Worm (Caenorhabditis elegans) whole organism, L2 larva: ENCODE results near the gene F59C12.4.
A peak's percentile ranks its signal among the peaks of the same experiment; 100 is the strongest.

Experiments
- C34F6.9 ChIP-seq: fragments of 150-350 bp; optimal IDR thresholded peaks from 2 replicates; lab custom pipeline; 2014; ENCODE audit warnings: missing biosample characterization, missing genetic modification characterization
- F13H6.1 ChIP-seq: sonication (generic microtip); optimal IDR thresholded peaks from 2 replicates; lab custom pipeline; 2016; ENCODE audit warnings: missing genetic modification characterization, missing compliant biosample characterization
- R02D3.7 ChIP-seq: fragments of 150-350 bp; optimal IDR thresholded peaks from 2 replicates; lab custom pipeline; 2014; ENCODE audit warnings: missing biosample characterization, missing genetic modification characterization
- Y55F3AM.14 ChIP-seq: fragments of 200-800 bp; sonication (Bioruptor generic); optimal IDR thresholded peaks from 2 replicates; lab custom pipeline; 2018; ENCODE audit warnings: mild to moderate bottlenecking, missing genetic modification characterization, missing compliant biosample characterization
- alr-1 ChIP-seq: fragments of 150-350 bp; optimal IDR thresholded peaks from 2 replicates; lab custom pipeline; 2014; ENCODE audit warnings: missing biosample characterization, missing genetic modification characterization
- ama-1 ChIP-seq: fragments of 150-350 bp; optimal IDR thresholded peaks from 2 replicates; lab custom pipeline; 2018; ENCODE audit warnings: inconsistent platforms
- blmp-1 ChIP-seq: sonication (generic microtip); optimal IDR thresholded peaks from 2 replicates; lab custom pipeline; 2017; ENCODE audit warnings: missing genetic modification characterization, mild to moderate bottlenecking, missing compliant biosample characterization, antibody characterized with exemption, moderate library complexity; ENCODE audit not compliant: insufficient read depth
- ceh-16 ChIP-seq: fragments of 150-350 bp; optimal IDR thresholded peaks from 2 replicates; lab custom pipeline; 2014; ENCODE audit warnings: missing biosample characterization, missing genetic modification characterization
- crh-2 ChIP-seq: sonication (generic microtip); optimal IDR thresholded peaks from 2 replicates; lab custom pipeline; 2017; ENCODE audit warnings: missing biosample characterization, missing genetic modification characterization
- dmd-4 ChIP-seq: sonication (generic microtip); optimal IDR thresholded peaks from 2 replicates; lab custom pipeline; 2017; ENCODE audit warnings: missing biosample characterization, missing genetic modification characterization
- egl-27 ChIP-seq: sonication (generic microtip); optimal IDR thresholded peaks from 3 replicates; lab custom pipeline; 2017; ENCODE audit warnings: missing biosample characterization, missing genetic modification reagents, missing genetic modification characterization
- fos-1 ChIP-seq: fragments of 150-350 bp; optimal IDR thresholded peaks from 2 replicates; lab custom pipeline; 2014; ENCODE audit warnings: missing biosample characterization, missing genetic modification characterization
- gmeb-1 ChIP-seq: fragments of 150-350 bp; optimal IDR thresholded peaks from 2 replicates; lab custom pipeline; 2014; ENCODE audit warnings: missing biosample characterization, missing genetic modification characterization
- lin-11 ChIP-seq: fragments of 150-350 bp; sonication (generic microtip); optimal IDR thresholded peaks from 2 replicates; lab custom pipeline; 2014; ENCODE audit warnings: missing biosample characterization, missing genetic modification characterization, inconsistent platforms, mixed read lengths
- lin-13 ChIP-seq: fragments of 150-350 bp; optimal IDR thresholded peaks from 2 replicates; lab custom pipeline; 2014; ENCODE audit warnings: missing biosample characterization, missing genetic modification reagents, missing genetic modification characterization
- lin-39 ChIP-seq: fragments of 150-350 bp; optimal IDR thresholded peaks from 2 replicates; lab custom pipeline; 2014; ENCODE audit warnings: missing biosample characterization, missing genetic modification reagents, missing genetic modification characterization
- lsy-2 ChIP-seq, 2 experiments: fragments of 150-350 bp in 1 of 2; sonication (generic microtip) in 1 of 2; optimal IDR thresholded peaks; 2 replicates each; lab custom pipeline; 2014 to 2017; ENCODE audit warnings: missing biosample characterization in 2 of 2, missing genetic modification characterization in 2 of 2
- mab-5 ChIP-seq: fragments of 150-350 bp; optimal IDR thresholded peaks from 2 replicates; lab custom pipeline; 2014; ENCODE audit warnings: missing biosample characterization, missing genetic modification characterization
- mdl-1 ChIP-seq, 2 experiments: fragments of 150-350 bp in 1 of 2; sonication (generic microtip) in 1 of 2; optimal IDR thresholded peaks; 2 replicates each; lab custom pipeline; 2017; ENCODE audit warnings: missing biosample characterization in 2 of 2, missing genetic modification characterization in 2 of 2
- nhr-10 ChIP-seq: sonication (generic microtip); optimal IDR thresholded peaks from 2 replicates; lab custom pipeline; 2017; ENCODE audit warnings: missing biosample characterization, missing genetic modification characterization
- nhr-11 ChIP-seq: fragments of 150-350 bp; optimal IDR thresholded peaks from 2 replicates; lab custom pipeline; 2014; ENCODE audit warnings: missing biosample characterization, missing genetic modification characterization
- nhr-12 ChIP-seq: fragments of 150-350 bp; optimal IDR thresholded peaks from 2 replicates; lab custom pipeline; 2014; ENCODE audit warnings: missing biosample characterization, missing genetic modification characterization
- nhr-129 ChIP-seq: fragments of 150-350 bp; optimal IDR thresholded peaks from 2 replicates; lab custom pipeline; 2014; ENCODE audit warnings: missing biosample characterization, missing genetic modification characterization
- nhr-21 ChIP-seq: fragments of 150-350 bp; optimal IDR thresholded peaks from 2 replicates; lab custom pipeline; 2014; ENCODE audit warnings: missing biosample characterization, missing genetic modification characterization
- nhr-23 ChIP-seq: fragments of 150-350 bp; optimal IDR thresholded peaks from 2 replicates; lab custom pipeline; 2014; ENCODE audit warnings: missing biosample characterization, missing genetic modification reagents, missing genetic modification characterization
- nhr-237 ChIP-seq: fragments of 150-350 bp; optimal IDR thresholded peaks from 2 replicates; lab custom pipeline; 2014; ENCODE audit warnings: missing biosample characterization, missing genetic modification characterization
- nhr-25 ChIP-seq: fragments of 150-350 bp; sonication (generic microtip); optimal IDR thresholded peaks from 3 replicates; lab custom pipeline; 2014; ENCODE audit warnings: missing biosample characterization, missing genetic modification characterization
- nhr-6 ChIP-seq: fragments of 150-350 bp; optimal IDR thresholded peaks from 2 replicates; lab custom pipeline; 2014; ENCODE audit warnings: missing biosample characterization, missing genetic modification characterization
- nhr-77 ChIP-seq: fragments of 150-350 bp; optimal IDR thresholded peaks from 2 replicates; lab custom pipeline; 2014; ENCODE audit warnings: missing biosample characterization, missing genetic modification characterization
- peb-1 ChIP-seq: fragments of 150-350 bp; optimal IDR thresholded peaks from 2 replicates; lab custom pipeline; 2014; ENCODE audit warnings: missing biosample characterization, missing genetic modification characterization
- sem-4 ChIP-seq: fragments of 150-350 bp; optimal IDR thresholded peaks from 2 replicates; lab custom pipeline; 2014; ENCODE audit warnings: missing biosample characterization, missing genetic modification reagents, missing genetic modification characterization
- skn-1 ChIP-seq: sonication (generic microtip); optimal IDR thresholded peaks from 2 replicates; lab custom pipeline; 2017; ENCODE audit warnings: missing biosample characterization, missing genetic modification characterization
- sma-3 ChIP-seq: sonication (generic microtip); optimal IDR thresholded peaks from 2 replicates; lab custom pipeline; 2016; ENCODE audit warnings: missing genetic modification reagents, missing genetic modification characterization, missing compliant biosample characterization
- sma-9 ChIP-seq, 2 experiments: fragments of 150-350 bp in 1 of 2; sonication (generic microtip) in 1 of 2; optimal IDR thresholded peaks; 2 replicates each; lab custom pipeline; 2014 to 2016; ENCODE audit warnings: missing genetic modification characterization in 2 of 2, mild to moderate bottlenecking in 1 of 2, missing biosample characterization in 1 of 2, missing compliant biosample characterization in 1 of 2, missing genetic modification reagents in 1 of 2, moderate library complexity in 1 of 2
- snpc-4 ChIP-seq: fragments of 150-350 bp; optimal IDR thresholded peaks from 2 replicates; lab custom pipeline; 2014; ENCODE audit warnings: missing biosample characterization, missing genetic modification characterization
- unc-39 ChIP-seq: fragments of 150-350 bp; optimal IDR thresholded peaks from 2 replicates; lab custom pipeline; 2014; ENCODE audit warnings: missing biosample characterization, missing genetic modification characterization
- unc-55 ChIP-seq: fragments of 150-350 bp; sonication (generic microtip); optimal IDR thresholded peaks from 3 replicates; lab custom pipeline; 2014; ENCODE audit warnings: missing biosample characterization, missing genetic modification reagents, missing genetic modification characterization
- zag-1 ChIP-seq: fragments of 150-350 bp; optimal IDR thresholded peaks from 2 replicates; lab custom pipeline; 2014; ENCODE audit warnings: missing biosample characterization, missing genetic modification characterization
- ztf-1 ChIP-seq: fragments of 200-800 bp; sonication (Bioruptor generic); conservative IDR thresholded peaks from 2 replicates; pipeline ENCODE4 v1.3.6; 2022; ENCODE audit warnings: missing genetic modification characterization, missing compliant biosample characterization
- ztf-11 ChIP-seq: sonication (generic microtip); optimal IDR thresholded peaks from 2 replicates; lab custom pipeline; 2017; ENCODE audit warnings: missing biosample characterization, missing genetic modification characterization
- ztf-4 ChIP-seq: fragments of 150-350 bp; optimal IDR thresholded peaks from 2 replicates; lab custom pipeline; 2014; ENCODE audit warnings: missing biosample characterization, missing genetic modification characterization

F59C12.4 gene

ce11 chrX:16618129-16618525 is 15.7 kb upstream of the F59C12.4 start:
- TF ChIP-seq unc-39 (tag; lab: Kevin White, UChicago) = no peak
- TF ChIP-seq sma-9 (GFP tag; optimal IDR thresholded peaks at IDR 0.05; lab: Kevin White, UChicago) = peak; percentile 13
- TF ChIP-seq sma-9 (tag; optimal IDR thresholded peaks at IDR 0.05; lab: Kevin White, UChicago) = no peak

- TF ChIP-seq lin-39 (tag; lab: Kevin White, UChicago) = no peak
- TF ChIP-seq unc-55 (GFP tag; lab: Kevin White, UChicago) = peak; percentile 19
- no peak for TF ChIP-seq egl-27 (tag; lab: Kevin White, UChicago)
These were observed 15.2 kb upstream of the F59C12.4 start for ce11 chrX:16617427-16618128.

- TF ChIP-seq nhr-10 (tag; lab: Kevin White, UChicago) (no peak), nhr-129 (tag; lab: Kevin White, UChicago) (no peak), zag-1 (tag; lab: Kevin White, UChicago) (no peak), dmd-4 (no peak), nhr-11 (tag; lab: Kevin White, UChicago) (no peak), C34F6.9 (no peak), nhr-25 (tag; lab: Kevin White, UChicago) (no peak), nhr-6 (no peak), F13H6.1 (no peak), ama-1 (lab: Kevin White, UChicago) (no peak), lin-11 (no peak), egl-27 (tag; lab: Kevin White, UChicago) (no peak), mdl-1 (tag; optimal IDR thresholded peaks at IDR 0.05; lab: Kevin White, UChicago) (no peak)
These were observed 11.7 kb upstream of the F59C12.4 start for ce11 chrX:16614094-16614493.

- TF ChIP-seq R02D3.7 (tag; lab: Kevin White, UChicago) (no peak), fos-1 (tag; lab: Kevin White, UChicago) (peak; percentile 7)
These were observed 10.8 kb upstream of the F59C12.4 start, which contains the start of gene ain-1 for ce11 chrX:16613266-16613665. ain-1 (plus strand) TSS chrX:16613451.

- no peak for TF ChIP-seq nhr-23 (tag; lab: Kevin White, UChicago)
- peak; percentile 79 for TF ChIP-seq nhr-11 (tag; lab: Kevin White, UChicago)
- TF ChIP-seq unc-39 (tag; lab: Kevin White, UChicago) = peak; percentile 67
- TF ChIP-seq ama-1 (lab: Kevin White, UChicago) = no peak
- TF ChIP-seq sem-4 (tag; lab: Kevin White, UChicago) = peak; percentile 96
- peak; percentile 75 for TF ChIP-seq mab-5 (tag; lab: Kevin White, UChicago)
- peak; percentile 97 for TF ChIP-seq egl-27 (tag; lab: Kevin White, UChicago)
- peak; percentile 74 for TF ChIP-seq snpc-4 (tag; lab: Kevin White, UChicago)
- no peak for TF ChIP-seq peb-1 (tag; lab: Kevin White, UChicago)
- peak; percentile 96 for TF ChIP-seq crh-2
- peak; percentile 92 for TF ChIP-seq sma-9 (GFP tag; optimal IDR thresholded peaks at IDR 0.05; lab: Kevin White, UChicago)
- no peak for TF ChIP-seq sma-9 (tag; optimal IDR thresholded peaks at IDR 0.05; lab: Kevin White, UChicago)
- TF ChIP-seq nhr-6 = peak; percentile 97
- no peak for TF ChIP-seq dmd-4
- peak; percentile 94 for TF ChIP-seq lin-13 (GFP tag; lab: Kevin White, UChicago)
- TF ChIP-seq ztf-4 = peak; percentile 92
- peak; percentile 97 for TF ChIP-seq nhr-21 (tag; lab: Kevin White, UChicago)
- TF ChIP-seq skn-1 (tag; lab: Kevin White, UChicago) = no peak
- peak; percentile 62 for TF ChIP-seq gmeb-1
- TF ChIP-seq ztf-1 (GFP tag; lab: Robert Waterston, UW) = 0 out of 2 replicates have a peak, but pooled peaks have one; percentile 19
- no peak for TF ChIP-seq ztf-11 (tag; lab: Kevin White, UChicago)
- TF ChIP-seq sma-3 (GFP tag; lab: Kevin White, UChicago) = peak; percentile 95
- peak; percentile 32 for TF ChIP-seq nhr-237 (tag; lab: Kevin White, UChicago)
- peak; percentile 89 for TF ChIP-seq lin-11
- peak; percentile 97 for TF ChIP-seq nhr-129 (tag; lab: Kevin White, UChicago)
- peak; percentile 76 to 91 for TF ChIP-seq lsy-2 (tag; optimal IDR thresholded peaks at IDR 0.05; lab: Kevin White, UChicago)
- peak; percentile 67 for TF ChIP-seq nhr-10 (tag; lab: Kevin White, UChicago)
- TF ChIP-seq R02D3.7 (tag; lab: Kevin White, UChicago) = no peak
- TF ChIP-seq nhr-77 = peak; percentile 69
- TF ChIP-seq blmp-1 = peak; percentile 84
- TF ChIP-seq zag-1 (tag; lab: Kevin White, UChicago) = peak; percentile 89
- TF ChIP-seq fos-1 (tag; lab: Kevin White, UChicago) = peak; percentile 89
- TF ChIP-seq alr-1 (tag; lab: Kevin White, UChicago) = no peak
- peak; percentile 97 for TF ChIP-seq Y55F3AM.14 (GFP tag; lab: Kevin White, UChicago)
- peak; percentile 59 for TF ChIP-seq ceh-16
- TF ChIP-seq nhr-12 (tag; lab: Kevin White, UChicago) = no peak
These were observed 10.0 kb upstream of the F59C12.4 start for ce11 chrX:16612293-16612946.
